Fruit fly (Drosophila melanogaster) whole organism, wandering third instar larva: ENCODE data around the gene Cp19.

ENCODE experiments used
- Abd-B ChIP-seq: fragments of >200 bp; optimal IDR thresholded peaks from 2 replicates; lab custom pipeline; 2017; ENCODE audit warnings: missing biosample characterization, missing genetic modification characterization
- CG32264 ChIP-seq: fragments of 200-800 bp; sonication (Bioruptor generic); optimal IDR thresholded peaks from 2 replicates; lab custom pipeline; 2016; ENCODE audit warnings: missing biosample characterization, missing genetic modification characterization
- CG9705 ChIP-seq: fragments of 200-800 bp; sonication (Bioruptor generic); optimal IDR thresholded peaks from 2 replicates; lab custom pipeline; 2018; ENCODE audit warnings: missing biosample characterization, mild to moderate bottlenecking, missing genetic modification characterization
- CrebA ChIP-seq: fragments of 200-800 bp; sonication (Bioruptor generic); optimal IDR thresholded peaks from 2 replicates; lab custom pipeline; 2016; ENCODE audit warnings: missing biosample characterization, mild to moderate bottlenecking, missing genetic modification characterization, borderline replicate concordance
- Dif ChIP-seq: fragments of 200-275, 200-300 bp; sonication (Bioruptor generic); optimal IDR thresholded peaks from 2 replicates; lab custom pipeline; 2018; ENCODE audit warnings: missing biosample characterization, missing genetic modification characterization; ENCODE audit not compliant: partially characterized antibody
- GATAd ChIP-seq: sonication (Bioruptor generic); optimal IDR thresholded peaks from 2 replicates; lab custom pipeline; 2016; ENCODE audit warnings: missing biosample characterization, missing genetic modification characterization
- HLH106 ChIP-seq: fragments of 200-800 bp; optimal IDR thresholded peaks from 3 replicates; lab custom pipeline; 2019; ENCODE audit warnings: missing biosample characterization, mild to moderate bottlenecking, missing genetic modification characterization, moderate library complexity
- Hnf4 ChIP-seq: fragments of 200-800 bp; sonication (Bioruptor generic); optimal IDR thresholded peaks from 2 replicates; lab custom pipeline; 2016; ENCODE audit warnings: missing biosample characterization, mild to moderate bottlenecking, missing genetic modification characterization
- Hr78 ChIP-seq: fragments of >200 bp; optimal IDR thresholded peaks from 2 replicates; lab custom pipeline; 2017; ENCODE audit warnings: missing biosample characterization, missing genetic modification characterization
- Hr83 ChIP-seq: fragments of 200-300 bp; sonication (Bioruptor generic); optimal IDR thresholded peaks from 2 replicates; lab custom pipeline; 2016; ENCODE audit warnings: missing biosample characterization, mild to moderate bottlenecking, missing genetic modification characterization, moderate library complexity; ENCODE audit not compliant: poor library complexity, severe bottlenecking
- Jra ChIP-seq: sonication (Bioruptor generic); optimal IDR thresholded peaks from 2 replicates; lab custom pipeline; 2016; ENCODE audit warnings: missing biosample characterization, missing genetic modification characterization
- Mio ChIP-seq: sonication (Bioruptor generic); optimal IDR thresholded peaks from 2 replicates; lab custom pipeline; 2016; ENCODE audit warnings: missing biosample characterization, missing genetic modification characterization
- N ChIP-seq: fragments of >200 bp; optimal IDR thresholded peaks from 2 replicates; lab custom pipeline; 2018; ENCODE audit warnings: missing biosample characterization, missing external identifiers, missing genetic modification characterization
- OdsH ChIP-seq: fragments of 200-800 bp; sonication (Bioruptor generic); optimal IDR thresholded peaks from 2 replicates; lab custom pipeline; 2016; ENCODE audit warnings: missing biosample characterization, mild to moderate bottlenecking, missing genetic modification characterization
- Rel ChIP-seq, 2 experiments: fragments of 200-800 bp; sonication (Bioruptor generic) in 1 of 2; optimal IDR thresholded peaks; 2 replicates in 1 of 2; 3 replicates in 1 of 2; lab custom pipeline; 2016 to 2019; ENCODE audit warnings: mild to moderate bottlenecking in 2 of 2, missing biosample characterization in 2 of 2, missing genetic modification characterization in 2 of 2, moderate library complexity in 1 of 2
- Sp1 ChIP-seq: fragments of 200-800 bp; sonication (Bioruptor generic); optimal IDR thresholded peaks from 3 replicates; lab custom pipeline; 2019; ENCODE audit warnings: missing biosample characterization, mild to moderate bottlenecking, missing genetic modification characterization, moderate library complexity
- br ChIP-seq: fragments of 200-800 bp; sonication (Bioruptor generic); optimal IDR thresholded peaks from 2 replicates; lab custom pipeline; 2016; ENCODE audit warnings: missing biosample characterization, missing genetic modification characterization
- brk ChIP-seq: fragments of 200-800 bp; sonication (Bioruptor generic); optimal IDR thresholded peaks from 2 replicates; lab custom pipeline; 2016; ENCODE audit warnings: missing biosample characterization, mild to moderate bottlenecking, missing genetic modification characterization
- dl ChIP-seq, 2 experiments: fragments of 175-275, 200-275 bp in 1 of 2; fragments of 200-275 bp in 1 of 2; sonication (Bioruptor generic); optimal IDR thresholded peaks; lab custom pipeline; 2018; ENCODE audit warnings: mild to moderate bottlenecking in 2 of 2, missing biosample characterization in 2 of 2, missing genetic modification characterization in 2 of 2, moderate library complexity in 2 of 2; ENCODE audit not compliant: partially characterized antibody in 2 of 2, insufficient read depth in 1 of 2
- dmrt93B ChIP-seq: fragments of 200-800 bp; sonication (Bioruptor generic); optimal IDR thresholded peaks from 2 replicates; lab custom pipeline; 2018; ENCODE audit warnings: missing biosample characterization, mild to moderate bottlenecking, missing genetic modification characterization
- ey ChIP-seq: fragments of 200-800 bp; sonication (Bioruptor generic); optimal IDR thresholded peaks from 2 replicates; lab custom pipeline; 2016; ENCODE audit warnings: missing biosample characterization, missing genetic modification characterization
- foxo ChIP-seq, 2 experiments: fragments of 200-800 bp; sonication (Bioruptor generic); optimal IDR thresholded peaks; 2 replicates in 1 of 2; 3 replicates in 1 of 2; lab custom pipeline; 2016 to 2017; ENCODE audit warnings: missing biosample characterization in 2 of 2, missing genetic modification characterization in 2 of 2
- fru ChIP-seq: fragments of 200-800 bp; sonication (Bioruptor generic); optimal IDR thresholded peaks from 3 replicates; lab custom pipeline; 2016; ENCODE audit warnings: missing biosample characterization, mild to moderate bottlenecking, missing genetic modification characterization
- h ChIP-seq: fragments of 200-800 bp; sonication (Bioruptor generic); optimal IDR thresholded peaks from 3 replicates; lab custom pipeline; 2016; ENCODE audit warnings: missing biosample characterization, mild to moderate bottlenecking, missing genetic modification characterization
- jim ChIP-seq: fragments of 175-275, 200-325 bp; sonication (Bioruptor generic); optimal IDR thresholded peaks from 2 replicates; lab custom pipeline; 2016; ENCODE audit warnings: missing biosample characterization, mild to moderate bottlenecking, missing genetic modification characterization
- lola ChIP-seq: fragments of >200 bp; optimal IDR thresholded peaks from 2 replicates; lab custom pipeline; 2017; ENCODE audit warnings: missing biosample characterization, missing genetic modification characterization
- pan ChIP-seq: fragments of >200 bp; optimal IDR thresholded peaks from 2 replicates; lab custom pipeline; 2017
- psq ChIP-seq: fragments of 200-800 bp; sonication (Bioruptor generic); optimal IDR thresholded peaks from 3 replicates; lab custom pipeline; 2017; ENCODE audit warnings: missing biosample characterization, mild to moderate bottlenecking, missing genetic modification characterization, moderate library complexity
- rgr ChIP-seq: fragments of 200-800 bp; sonication (Bioruptor generic); optimal IDR thresholded peaks from 3 replicates; lab custom pipeline; 2016; ENCODE audit warnings: missing biosample characterization, mild to moderate bottlenecking, missing genetic modification characterization
- sage ChIP-seq: fragments of 200-800 bp; sonication (Bioruptor generic); optimal IDR thresholded peaks from 2 replicates; lab custom pipeline; 2016; ENCODE audit warnings: missing biosample characterization, mild to moderate bottlenecking, missing genetic modification characterization
- sv ChIP-seq: fragments of 200-800 bp; sonication (Bioruptor generic); optimal IDR thresholded peaks from 3 replicates; lab custom pipeline; 2016; ENCODE audit warnings: missing biosample characterization, missing genetic modification characterization
- tai ChIP-seq: sonication (Bioruptor generic); optimal IDR thresholded peaks from 2 replicates; lab custom pipeline; 2016; ENCODE audit warnings: missing biosample characterization, missing genetic modification characterization
- usp ChIP-seq: fragments of >200 bp; optimal IDR thresholded peaks from 2 replicates; lab custom pipeline; 2017; ENCODE audit warnings: missing biosample characterization, missing genetic modification characterization
- woc ChIP-seq: sonication (Bioruptor generic); optimal IDR thresholded peaks from 2 replicates; lab custom pipeline; 2016; ENCODE audit warnings: missing biosample characterization, mild to moderate bottlenecking, missing genetic modification characterization

Cp19 gene

DNA sequence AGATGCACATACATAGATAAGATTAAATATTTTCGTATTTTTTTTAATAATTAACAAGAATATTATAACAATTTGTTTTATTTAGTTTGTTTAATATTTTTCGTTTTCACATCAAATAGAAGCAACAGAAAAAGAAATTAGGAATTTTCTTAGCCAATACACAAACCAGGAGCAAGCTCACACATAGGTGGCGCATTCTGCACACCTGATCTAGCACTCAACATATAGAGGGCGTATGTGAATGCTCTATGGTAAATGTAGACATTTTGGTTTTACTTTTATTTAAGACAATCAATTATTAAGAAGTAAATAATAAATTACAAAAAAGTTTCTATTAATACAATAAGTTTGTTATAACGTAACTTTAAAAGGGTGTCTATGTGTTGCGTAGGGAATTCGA is 19.2 kb downstream of the Cp19 start:
- TF ChIP-seq foxo (GFP tag; optimal IDR thresholded peaks at IDR 0.05; lab: Kevin White, UChicago), result peak in 1 of 2 experiments; percentile 25
- no peak for TF ChIP-seq Hnf4 (GFP tag; lab: Kevin White, UChicago)
- TF ChIP-seq sv (GFP tag; lab: Kevin White, UChicago), result peak; percentile 41
- TF ChIP-seq HLH106 (tag; lab: Kevin White, UChicago), result peak; percentile 19
- TF ChIP-seq rgr, result peak; percentile 15
- TF ChIP-seq dl (GFP tag; optimal IDR thresholded peaks at IDR 0.05; lab: Kevin White, UChicago; ENCODE audit: insufficient read depth in 1 of 2, partially characterized antibody in 2 of 2), result no peak
- peak; percentile 9 for TF ChIP-seq h (GFP tag; lab: Kevin White, UChicago)

dm6 chr3L:8749676-8750654 is 20.3 kb downstream of the Cp19 start, which contains the start of gene CG13306:
Gene CG13306 (minus strand): TSS chr3L:8749726.
- no peak for TF ChIP-seq psq (GFP tag; lab: Kevin White, UChicago)
- TF ChIP-seq rgr, result no peak
- TF ChIP-seq N, result no peak
- TF ChIP-seq Sp1, result no peak
- TF ChIP-seq CrebA, result no peak
- no peak for TF ChIP-seq h (GFP tag; lab: Kevin White, UChicago)
- no peak for TF ChIP-seq br
- TF ChIP-seq Abd-B (GFP tag; lab: Kevin White, UChicago), result no peak
- TF ChIP-seq tai (GFP tag; lab: Kevin White, UChicago), result no peak
- TF ChIP-seq Rel (GFP tag; optimal IDR thresholded peaks at IDR 0.05; lab: Kevin White, UChicago), result no peak
- no peak for TF ChIP-seq Rel (tag; optimal IDR thresholded peaks at IDR 0.05; lab: Kevin White, UChicago)
- TF ChIP-seq CG32264, result no peak
- TF ChIP-seq Jra (GFP tag; lab: Kevin White, UChicago), result no peak
- no peak for TF ChIP-seq brk (GFP tag; lab: Kevin White, UChicago)
- TF ChIP-seq jim (GFP tag; lab: Kevin White, UChicago), result no peak
- TF ChIP-seq ey (GFP tag; lab: Kevin White, UChicago), result no peak
- TF ChIP-seq dmrt93B (GFP tag; lab: Kevin White, UChicago), result no peak
- TF ChIP-seq OdsH (GFP tag; lab: Kevin White, UChicago), result no peak
- no peak for TF ChIP-seq lola (GFP tag; lab: Kevin White, UChicago)

- TF ChIP-seq dl (GFP tag; optimal IDR thresholded peaks at IDR 0.05; lab: Kevin White, UChicago; ENCODE audit: insufficient read depth in 1 of 2, partially characterized antibody in 2 of 2), result no peak
Measured at dm6 chr3L:8751262-8751661, 21.6 kb downstream of the Cp19 start.

DNA sequence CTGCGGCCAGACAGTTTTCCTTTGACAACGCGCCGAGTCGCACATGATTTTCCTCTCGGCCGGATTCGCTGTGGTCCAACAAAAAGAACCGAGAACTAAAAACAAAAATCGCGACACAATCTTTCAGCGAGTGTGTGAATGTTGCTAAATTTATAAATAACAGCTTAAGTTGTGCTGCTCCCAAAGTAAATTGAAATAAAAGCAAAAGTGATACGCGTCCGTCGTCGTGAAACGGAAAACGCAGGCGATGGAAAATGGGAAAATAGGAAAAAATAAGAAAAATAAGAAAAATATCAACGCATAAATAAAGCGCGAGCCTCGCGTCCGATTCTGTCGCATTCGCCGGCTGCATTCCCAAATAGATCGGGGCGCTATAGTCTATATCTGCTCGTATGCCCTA is 23.9 kb downstream of the Cp19 start, which contains the start of gene Fhos:
Fhos (plus strand) TSS at position 28 of the 400 bp plus-strand sequence.
- no peak for TF ChIP-seq Jra (GFP tag; lab: Kevin White, UChicago)
- no peak for TF ChIP-seq OdsH (GFP tag; lab: Kevin White, UChicago)
- no peak for TF ChIP-seq Hnf4 (GFP tag; lab: Kevin White, UChicago)
- no peak for TF ChIP-seq foxo (GFP tag; optimal IDR thresholded peaks at IDR 0.05; lab: Kevin White, UChicago)
- no peak for TF ChIP-seq Hr83
- TF ChIP-seq Rel (GFP tag; optimal IDR thresholded peaks at IDR 0.05; lab: Kevin White, UChicago), result no peak
- no peak for TF ChIP-seq Rel (tag; optimal IDR thresholded peaks at IDR 0.05; lab: Kevin White, UChicago)
- no peak for TF ChIP-seq ey (GFP tag; lab: Kevin White, UChicago)
- no peak for TF ChIP-seq psq (GFP tag; lab: Kevin White, UChicago)
- no peak for TF ChIP-seq jim (GFP tag; lab: Kevin White, UChicago)
- TF ChIP-seq CG32264, result no peak
- TF ChIP-seq fru (GFP tag; lab: Kevin White, UChicago), result no peak
- TF ChIP-seq sv (GFP tag; lab: Kevin White, UChicago), result no peak
- no peak for TF ChIP-seq br
- TF ChIP-seq GATAd, result no peak
- no peak for TF ChIP-seq lola (GFP tag; lab: Kevin White, UChicago)

dm6 chr3L:8755689-8756088 is 26.0 kb downstream of the Cp19 start, which contains the start of gene CG6576:
Gene CG6576 (plus strand): TSS chr3L:8755989.
- TF ChIP-seq Hr83 (no peak), HLH106 (tag; lab: Kevin White, UChicago) (no peak), sage (GFP tag; lab: Kevin White, UChicago) (no peak), pan (lab: Kevin White, UChicago) (no peak), foxo (GFP tag; optimal IDR thresholded peaks at IDR 0.05; lab: Kevin White, UChicago) (no peak), N (no peak), CG9705 (no peak), lola (GFP tag; lab: Kevin White, UChicago) (no peak), woc (GFP tag; lab: Kevin White, UChicago) (no peak), Hr78 (GFP tag; lab: Kevin White, UChicago) (no peak), Dif (GFP tag; lab: Kevin White, UChicago) (no peak), usp (GFP tag; lab: Kevin White, UChicago) (no peak), Abd-B (GFP tag; lab: Kevin White, UChicago) (no peak), Sp1 (no peak), h (GFP tag; lab: Kevin White, UChicago) (no peak), Mio (GFP tag; lab: Kevin White, UChicago) (no peak), OdsH (GFP tag; lab: Kevin White, UChicago) (no peak), Hnf4 (GFP tag; lab: Kevin White, UChicago) (no peak), dmrt93B (GFP tag; lab: Kevin White, UChicago) (no peak)
